Worm (Caenorhabditis elegans): ENCODE data around the gene ZK1236.5.

The ZK1236.5 gene

ce11 chrIII:8446534-8446933, 14.5 kb upstream of the ZK1236.5 start, which contains the start of gene hsp-110 (continued):
- TF ChIP-seq aptf-2 (GFP tag; conservative IDR thresholded peaks at IDR 0.05) (no peak), let-607 (tag; optimal IDR thresholded peaks at IDR 0.05) (no peak), tbp1 (GFP tag; optimal IDR thresholded peaks at IDR 0.05) (no peak), sptf-2 (GFP tag; optimal IDR thresholded peaks at IDR 0.05) (peak; percentile 75), dox-1 (GFP tag; IDR thresholded peaks at IDR 0.05) (peak; percentile 82; the same call in 1 of the 2 replicates), rpc-1 (optimal IDR thresholded peaks at IDR 0.05) (no peak), rpc-1 (tag; optimal IDR thresholded peaks at IDR 0.05) (no peak), snpc-4 (GFP tag; optimal IDR thresholded peaks at IDR 0.05) (no peak), snpc-4 (tag; optimal IDR thresholded peaks at IDR 0.05) (peak in 1 of 4 experiments; percentile 18), ceh-79 (tag; optimal IDR thresholded peaks at IDR 0.05) (no peak), chd-7 (tag; optimal IDR thresholded peaks at IDR 0.05) (no peak), ceh-100 (GFP tag; IDR thresholded peaks at IDR 0.05) (no peak), Y56A3A.18 (GFP tag; IDR thresholded peaks at IDR 0.05) (no peak), F57A8.1 (GFP tag; optimal IDR thresholded peaks at IDR 0.05) (no peak), lin-26 (GFP tag; IDR thresholded peaks at IDR 0.05) (peak; percentile 67), snpc-1.3 (tag; optimal IDR thresholded peaks at IDR 0.05; ENCODE audit: insufficient read depth) (no peak), madf-6 (GFP tag; IDR thresholded peaks at IDR 0.05) (no peak), cebp-2 (GFP tag; IDR thresholded peaks at IDR 0.05) (no peak), nfya-2 (GFP tag; IDR thresholded peaks at IDR 0.05) (no peak), athp-1 (tag; optimal IDR thresholded peaks at IDR 0.05) (no peak), ccch-3 (GFP tag; optimal IDR thresholded peaks at IDR 0.05) (no peak), unc-62 (GFP tag; optimal IDR thresholded peaks at IDR 0.05) (no peak), ztf-3 (GFP tag; optimal IDR thresholded peaks at IDR 0.05) (no peak), Y79H2A.3 (GFP tag; conservative IDR thresholded peaks at IDR 0.05) (no peak), ceh-91 (GFP tag; IDR thresholded peaks at IDR 0.05) (no peak), D2030.7 (GFP tag; IDR thresholded peaks at IDR 0.05) (no peak; the same call in 1 of the 2 replicates), aptf-3 (GFP tag; IDR thresholded peaks at IDR 0.05) (no peak), egl-44 (GFP tag; IDR thresholded peaks at IDR 0.05) (no peak), madf-8 (GFP tag; conservative IDR thresholded peaks at IDR 0.05) (no peak), nfyb-1 (GFP tag; IDR thresholded peaks at IDR 0.05) (no peak), nhr-179 (tag; optimal IDR thresholded peaks at IDR 0.05) (no peak), mes-4 (tag; optimal IDR thresholded peaks at IDR 0.05) (no peak), B0019.2 (GFP tag; conservative IDR thresholded peaks at IDR 0.05) (no peak), F10E7.11 (tag; optimal IDR thresholded peaks at IDR 0.05) (no peak), cebp-1 (GFP tag; IDR thresholded peaks at IDR 0.05) (no peak), cebp-1 (tag; optimal IDR thresholded peaks at IDR 0.05) (no peak), C17E4.6 (GFP tag; IDR thresholded peaks at IDR 0.05) (no peak), rcor-1 (GFP tag; IDR thresholded peaks at IDR 0.05) (no peak), sdz-38 (tag; optimal IDR thresholded peaks at IDR 0.05) (no peak), hsf-1 (GFP tag; IDR thresholded peaks at IDR 0.05) (no peak), nfya-1 (tag; optimal IDR thresholded peaks at IDR 0.05; ENCODE audit: borderline replicate concordance, insufficient read depth) (no peak), pbrm-1 (GFP tag; IDR thresholded peaks at IDR 0.05) (0 out of 2 replicates have a peak, but pooled peaks have one; percentile 12), atf-7 (tag; optimal IDR thresholded peaks at IDR 0.05) (no peak), ama-1 (optimal IDR thresholded peaks at IDR 0.05) (no peak), ama-1 (GFP tag; optimal IDR thresholded peaks at IDR 0.05) (no peak), let-526 (GFP tag; IDR thresholded peaks at IDR 0.05) (no peak), ztf-18 (tag; optimal IDR thresholded peaks at IDR 0.05) (peak; percentile 24), ceh-40 (GFP tag; IDR thresholded peaks at IDR 0.05) (peak; percentile 44; the same call in 1 of the 2 replicates), efl-1 (GFP tag; optimal IDR thresholded peaks at IDR 0.05) (no peak), F22D6.2 (tag; optimal IDR thresholded peaks at IDR 0.05) (no peak), lin-54 (GFP tag; optimal IDR thresholded peaks at IDR 0.05) (no peak)

Measured in whole organism, young adult.